Fruit fly (Drosophila melanogaster) whole organism, embryonic: ENCODE data around the gene PpV.

ENCODE experiments used
- Ada2b ChIP-seq: fragments of 200-800 bp; sonication (Bioruptor generic); IDR thresholded peaks from 2 replicates; pipeline ENCODE4 v1.3.6; 2022; ENCODE audit warnings: missing biosample characterization, missing genetic modification characterization
- Aef1 ChIP-seq: fragments of 200-800 bp; sonication (Bioruptor generic); IDR thresholded peaks from 3 replicates; pipeline ENCODE4 v1.3.6; 2022; ENCODE audit warnings: missing biosample characterization, missing genetic modification characterization
- Awh ChIP-seq: fragments of 200-800 bp; sonication (Bioruptor generic); IDR thresholded peaks from 2 replicates; pipeline ENCODE4, ENCODE4 v1.3.6; 2022; ENCODE audit warnings: missing biosample characterization, missing genetic modification characterization
- CG10654 ChIP-seq: fragments of 200-800 bp; sonication (Bioruptor generic); optimal IDR thresholded peaks from 2 replicates; lab custom pipeline; 2016; ENCODE audit warnings: missing biosample characterization, missing genetic modification characterization
- CG10959 ChIP-seq: fragments of 200-800 bp; sonication (Bioruptor generic); IDR thresholded peaks from 2 replicates; pipeline ENCODE4 v1.3.6; 2022; ENCODE audit warnings: missing biosample characterization, missing genetic modification characterization
- CG12071 ChIP-seq: fragments of 200-800 bp; sonication (Bioruptor generic); optimal IDR thresholded peaks from 3 replicates; lab custom pipeline; 2018; ENCODE audit warnings: missing biosample characterization, mild to moderate bottlenecking, missing genetic modification characterization
- CG12155 ChIP-seq: fragments of 200-800 bp; sonication (Bioruptor generic); optimal IDR thresholded peaks from 3 replicates; lab custom pipeline; 2016; ENCODE audit warnings: missing biosample characterization, missing genetic modification characterization
- CG12219 ChIP-seq: fragments of 200-800 bp; sonication (Bioruptor generic); optimal IDR thresholded peaks from 3 replicates; lab custom pipeline; 2018; ENCODE audit warnings: missing biosample characterization, mild to moderate bottlenecking, missing genetic modification characterization
- CG12659 ChIP-seq: fragments of 200-800 bp; sonication (Bioruptor generic); optimal IDR thresholded peaks from 3 replicates; lab custom pipeline; 2017; ENCODE audit warnings: mild to moderate bottlenecking, missing biosample characterization, missing genetic modification reagents, missing genetic modification characterization
- CG13287 ChIP-seq: fragments of 200-800 bp; sonication (Bioruptor generic); IDR thresholded peaks from 2 replicates; pipeline ENCODE4 v1.3.6; 2022; ENCODE audit warnings: missing biosample characterization, missing genetic modification characterization; ENCODE audit not compliant: partially characterized antibody
- CG13624 ChIP-seq: fragments of 200-800 bp; sonication (Bioruptor generic); optimal IDR thresholded peaks from 2 replicates; lab custom pipeline; 2016; ENCODE audit warnings: missing biosample characterization, missing genetic modification characterization
- CG14965 ChIP-seq: fragments of 200-800 bp; sonication (Bioruptor generic); optimal IDR thresholded peaks from 2 replicates; lab custom pipeline; 2016; ENCODE audit warnings: missing biosample characterization, missing genetic modification characterization, borderline replicate concordance
- CG1603 ChIP-seq: fragments of 200-800 bp; sonication (Bioruptor generic); optimal IDR thresholded peaks from 2 replicates; lab custom pipeline; 2019; ENCODE audit warnings: missing biosample characterization, mild to moderate bottlenecking, missing genetic modification characterization, moderate library complexity
- CG17359 ChIP-seq: fragments of 200-800 bp; sonication (Bioruptor generic); optimal IDR thresholded peaks from 3 replicates; lab custom pipeline; 2018; ENCODE audit warnings: missing biosample characterization, mild to moderate bottlenecking, missing genetic modification characterization, moderate library complexity
- CG3065 ChIP-seq: fragments of 200-800 bp; sonication (Bioruptor generic); optimal IDR thresholded peaks from 2 replicates; lab custom pipeline; 2016; ENCODE audit warnings: missing biosample characterization, missing genetic modification characterization
- CG6254 ChIP-seq: fragments of 200-800 bp; sonication (Bioruptor generic); optimal IDR thresholded peaks from 3 replicates; lab custom pipeline; 2017; ENCODE audit warnings: mild to moderate bottlenecking, missing biosample characterization, missing genetic modification reagents, missing genetic modification characterization
- CG6272 ChIP-seq: fragments of 200-800 bp; sonication (Bioruptor generic); IDR thresholded peaks from 2 replicates; pipeline ENCODE4 v1.3.6; 2022; ENCODE audit warnings: missing biosample characterization, missing genetic modification characterization
- CG6791 ChIP-seq: fragments of 200-800 bp; sonication (Bioruptor generic); IDR thresholded peaks from 3 replicates; pipeline ENCODE4 v1.3.6; 2022; ENCODE audit warnings: missing biosample characterization, missing genetic modification characterization; ENCODE audit not compliant: partially characterized antibody
- CG7556 ChIP-seq: fragments of 200-800 bp; sonication (Bioruptor generic); optimal IDR thresholded peaks from 2 replicates; lab custom pipeline; 2017; ENCODE audit warnings: missing biosample characterization, mild to moderate bottlenecking, missing genetic modification characterization
- CG9876 ChIP-seq: fragments of 200-800 bp; sonication (Bioruptor generic); optimal IDR thresholded peaks from 2 replicates; lab custom pipeline; 2016; ENCODE audit warnings: missing biosample characterization, missing genetic modification characterization
- CTCF ChIP-seq: fragments of 200-800 bp; sonication (Bioruptor generic); optimal IDR thresholded peaks from 2 replicates; lab custom pipeline; 2017; ENCODE audit warnings: missing biosample characterization, mild to moderate bottlenecking, missing genetic modification characterization, moderate library complexity
- D19B ChIP-seq: fragments of 200-800 bp; sonication (Bioruptor generic); optimal IDR thresholded peaks from 2 replicates; lab custom pipeline; 2017; ENCODE audit warnings: missing biosample characterization, mild to moderate bottlenecking, missing genetic modification characterization
- Dbx ChIP-seq: fragments of 200-800 bp; sonication (Bioruptor generic); IDR thresholded peaks from 3 replicates; pipeline ENCODE4 v1.3.6; 2022; ENCODE audit warnings: missing biosample characterization, missing genetic modification characterization
- Doc3 ChIP-seq: fragments of 200-800 bp; sonication (Bioruptor generic); IDR thresholded peaks from 3 replicates; pipeline ENCODE4 v1.3.6; 2022; ENCODE audit warnings: missing biosample characterization, missing genetic modification characterization; ENCODE audit not compliant: partially characterized antibody
- Kr ChIP-seq: fragments of 200-800 bp; sonication (Bioruptor generic); optimal IDR thresholded peaks from 2 replicates; lab custom pipeline; 2017; ENCODE audit warnings: missing biosample characterization, mild to moderate bottlenecking, missing genetic modification characterization
- Nf-YC ChIP-seq: fragments of 200-800 bp; optimal IDR thresholded peaks from 3 replicates; lab custom pipeline; 2019; ENCODE audit warnings: missing biosample characterization, mild to moderate bottlenecking, missing genetic modification characterization, moderate library complexity
- Poxn ChIP-seq: fragments of 200-800 bp; sonication (Bioruptor generic); IDR thresholded peaks from 2 replicates; pipeline ENCODE4 v1.3.6; 2022; ENCODE audit warnings: missing biosample characterization, missing genetic modification characterization
- Sin3A ChIP-seq: fragments of >200 bp; optimal IDR thresholded peaks from 2 replicates; lab custom pipeline; 2018
- Tbp ChIP-seq: fragments of >200 bp; optimal IDR thresholded peaks from 2 replicates; lab custom pipeline; 2018; ENCODE audit warnings: missing biosample characterization, missing genetic modification characterization
- Xbp1 ChIP-seq: fragments of 200-800 bp; sonication (Bioruptor generic); optimal IDR thresholded peaks from 3 replicates; lab custom pipeline; 2016; ENCODE audit warnings: missing biosample characterization, mild to moderate bottlenecking, missing genetic modification characterization
- abd-A ChIP-seq: fragments of 200-800 bp; sonication (Bioruptor generic); optimal IDR thresholded peaks from 3 replicates; lab custom pipeline; 2019; ENCODE audit warnings: missing biosample characterization, mild to moderate bottlenecking, missing genetic modification characterization, moderate library complexity
- aop ChIP-seq: fragments of 200-800 bp; sonication (Bioruptor generic); IDR thresholded peaks from 2 replicates; pipeline ENCODE4 v1.3.6; 2022; ENCODE audit warnings: missing biosample characterization, missing genetic modification characterization
- ap ChIP-seq: fragments of 200-800 bp; sonication (Bioruptor generic); IDR thresholded peaks from 2 replicates; pipeline ENCODE4 v1.3.6; 2022; ENCODE audit warnings: missing biosample characterization, missing genetic modification characterization
- cas ChIP-seq: fragments of 200-800 bp; sonication (Bioruptor generic); IDR thresholded peaks from 2 replicates; pipeline ENCODE4 v1.3.6; 2022; ENCODE audit warnings: missing biosample characterization, missing genetic modification characterization
- caup ChIP-seq: fragments of 200-800 bp; sonication (Bioruptor generic); optimal IDR thresholded peaks from 3 replicates; lab custom pipeline; 2017; ENCODE audit warnings: missing biosample characterization, mild to moderate bottlenecking, missing genetic modification characterization, moderate library complexity; ENCODE audit not compliant: severe bottlenecking
- chinmo ChIP-seq: fragments of 200-800 bp; sonication (Bioruptor generic); IDR thresholded peaks from 4 replicates; pipeline ENCODE4 v1.3.6; 2022; ENCODE audit warnings: missing biosample characterization, missing genetic modification characterization; ENCODE audit not compliant: partially characterized antibody
- chm ChIP-seq: fragments of 200-800 bp; sonication (Bioruptor generic); IDR thresholded peaks from 2 replicates; pipeline ENCODE4 v1.3.6; 2022; ENCODE audit warnings: missing biosample characterization, missing genetic modification characterization
- disco-r ChIP-seq: fragments of 200-800 bp; sonication (Bioruptor generic); optimal IDR thresholded peaks from 2 replicates; lab custom pipeline; 2016; ENCODE audit warnings: missing biosample characterization, missing genetic modification characterization
- dysf ChIP-seq: fragments of 200-800 bp; sonication (Bioruptor generic); IDR thresholded peaks from 3 replicates; pipeline ENCODE4 v1.3.6; 2022; ENCODE audit warnings: missing biosample characterization, missing genetic modification characterization
- gfzf ChIP-seq: fragments of 200-800 bp; sonication (Bioruptor generic); optimal IDR thresholded peaks from 2 replicates; lab custom pipeline; 2016; ENCODE audit warnings: missing biosample characterization, mild to moderate bottlenecking, missing genetic modification characterization, moderate library complexity
- gro ChIP-seq: fragments of 200-800 bp; sonication (Bioruptor generic); optimal IDR thresholded peaks from 2 replicates; lab custom pipeline; 2016; ENCODE audit warnings: missing biosample characterization, missing genetic modification characterization
- hkb ChIP-seq, 2 experiments: fragments of 200-800 bp in 1 of 2; fragments of >200 bp in 1 of 2; sonication (Bioruptor generic) in 1 of 2; IDR thresholded peaks in 1 of 2; optimal IDR thresholded peaks in 1 of 2; 2 replicates each; pipeline versions ENCODE4 v1.3.6 to Lab custom; 2017 to 2022; ENCODE audit warnings: missing biosample characterization in 1 of 2, missing genetic modification characterization in 1 of 2
- hth ChIP-seq: fragments of >200 bp; optimal IDR thresholded peaks from 2 replicates; lab custom pipeline; 2017; ENCODE audit warnings: inconsistent platforms
- ind ChIP-seq: fragments of 200-800 bp; sonication (Bioruptor generic); optimal IDR thresholded peaks from 3 replicates; lab custom pipeline; 2016; ENCODE audit warnings: missing biosample characterization, missing genetic modification characterization
- nom ChIP-seq: fragments of 200-800 bp; sonication (Bioruptor generic); optimal IDR thresholded peaks from 2 replicates; lab custom pipeline; 2017; ENCODE audit warnings: missing biosample characterization, missing genetic modification characterization, mild to moderate bottlenecking, moderate library complexity, missing genetic modification reagents
- onecut ChIP-seq: fragments of 200-800 bp; sonication (Bioruptor generic); IDR thresholded peaks from 2 replicates; pipeline ENCODE4 v1.3.6; 2022; ENCODE audit warnings: missing biosample characterization, missing genetic modification characterization
- otp ChIP-seq: fragments of 200-800 bp; sonication (Bioruptor generic); IDR thresholded peaks from 3 replicates; pipeline ENCODE4, ENCODE4 v1.3.6; 2022; ENCODE audit warnings: missing biosample characterization, missing genetic modification characterization
- repo ChIP-seq: fragments of 200-800 bp; sonication (Bioruptor generic); optimal IDR thresholded peaks from 2 replicates; lab custom pipeline; 2016; ENCODE audit warnings: missing biosample characterization, missing genetic modification characterization
- rib ChIP-seq: fragments of 200-800 bp; sonication (Bioruptor generic); IDR thresholded peaks from 2 replicates; pipeline ENCODE4 v1.3.6; 2022; ENCODE audit warnings: missing biosample characterization, missing genetic modification characterization
- sd ChIP-seq: fragments of 200-800 bp; sonication (Bioruptor generic); optimal IDR thresholded peaks from 3 replicates; lab custom pipeline; 2018; ENCODE audit warnings: missing biosample characterization, mild to moderate bottlenecking, missing genetic modification characterization, moderate library complexity
- stwl ChIP-seq: fragments of 200-800 bp; sonication (Bioruptor generic); optimal IDR thresholded peaks from 3 replicates; lab custom pipeline; 2018; ENCODE audit warnings: missing biosample characterization, mild to moderate bottlenecking, missing genetic modification characterization, moderate library complexity
- sug ChIP-seq: fragments of 200-800 bp; optimal IDR thresholded peaks from 2 replicates; lab custom pipeline; 2019; ENCODE audit warnings: missing biosample characterization, mild to moderate bottlenecking, missing genetic modification characterization, moderate library complexity
- ttk ChIP-seq: fragments of 200-800 bp; sonication (Bioruptor generic); IDR thresholded peaks from 2 replicates; pipeline ENCODE4 v2.1.2; 2022; ENCODE audit warnings: missing biosample characterization, missing genetic modification characterization

PpV gene

dm6 chrX:6361215-6361614 lies 11.5 kb downstream of the PpV start (continued):
- TF ChIP-seq hkb (optimal IDR thresholded peaks at IDR 0.05; lab: Kevin White, UChicago): no peak
- TF ChIP-seq hkb (GFP tag; IDR thresholded peaks at IDR 0.05; lab: Robert Waterston, UW): no peak
- TF ChIP-seq disco-r (GFP tag; lab: Kevin White, UChicago): no peak
- peak; percentile 48; the same call in 1 of the 2 replicates for TF ChIP-seq CG13287 (GFP tag; lab: Robert Waterston, UW)
- TF ChIP-seq Sin3A (lab: Kevin White, UChicago): no peak
- no peak for TF ChIP-seq hth (lab: Kevin White, UChicago)
- TF ChIP-seq Poxn (GFP tag; lab: Robert Waterston, UW): no peak
- no peak for TF ChIP-seq gro (GFP tag; lab: Kevin White, UChicago)
- TF ChIP-seq CG17359: no peak
- no peak for TF ChIP-seq onecut (GFP tag; lab: Robert Waterston, UW)
- TF ChIP-seq CG6791 (GFP tag; lab: Robert Waterston, UW): peak; percentile 48; the same call in 2 of the 3 replicates
- TF ChIP-seq D19B: no peak
- no peak for TF ChIP-seq sug (tag; lab: Kevin White, UChicago)
- TF ChIP-seq CG9876 (GFP tag; lab: Kevin White, UChicago): no peak
- TF ChIP-seq CG12155 (GFP tag; lab: Kevin White, UChicago): no peak
- no peak for TF ChIP-seq abd-A (tag; lab: Kevin White, UChicago)
- no peak for TF ChIP-seq CG1603 (tag; lab: Kevin White, UChicago)
- no peak for TF ChIP-seq Xbp1 (GFP tag; lab: Kevin White, UChicago)
- TF ChIP-seq dysf: no peak
- no peak for TF ChIP-seq aop (GFP tag; lab: Robert Waterston, UW)
- TF ChIP-seq caup: no peak
- no peak for TF ChIP-seq CG3065
- no peak for TF ChIP-seq ap (GFP tag; lab: Robert Waterston, UW)
- TF ChIP-seq CG6272 (GFP tag; lab: Robert Waterston, UW): no peak
- no peak for TF ChIP-seq CG10959 (GFP tag; lab: Robert Waterston, UW)
- TF ChIP-seq nom (GFP tag; lab: Kevin White, UChicago): no peak
- TF ChIP-seq ind (GFP tag; lab: Kevin White, UChicago): no peak
- TF ChIP-seq chm (GFP tag; lab: Robert Waterston, UW): no peak
- no peak for TF ChIP-seq CG6254
- TF ChIP-seq chinmo (GFP tag; lab: Robert Waterston, UW): 0 out of 4 replicates have a peak, but pooled peaks have one; percentile 12
- TF ChIP-seq Tbp (GFP tag; lab: Kevin White, UChicago): no peak
- TF ChIP-seq Doc3: peak; percentile 34; the same call in 1 of the 3 replicates
- no peak for TF ChIP-seq repo (GFP tag; lab: Kevin White, UChicago)
- TF ChIP-seq Kr (GFP tag; lab: Kevin White, UChicago): no peak
- no peak for TF ChIP-seq sd (tag; lab: Kevin White, UChicago)
- no peak for TF ChIP-seq ttk (GFP tag; lab: Robert Waterston, UW)
- TF ChIP-seq Dbx (GFP tag; lab: Robert Waterston, UW): no peak
- no peak for TF ChIP-seq CG10654
- TF ChIP-seq Awh (GFP tag; lab: Robert Waterston, UW): no peak
- TF ChIP-seq CG12659 (GFP tag; lab: Kevin White, UChicago): no peak
- TF ChIP-seq otp (GFP tag; lab: Robert Waterston, UW): no peak
- TF ChIP-seq CG12071 (GFP tag; lab: Kevin White, UChicago): no peak
- TF ChIP-seq cas (GFP tag; lab: Robert Waterston, UW): no peak
- peak; percentile 100 for TF ChIP-seq stwl (tag; lab: Kevin White, UChicago)
- TF ChIP-seq CG7556: no peak
- TF ChIP-seq CG13624 (GFP tag; lab: Kevin White, UChicago): no peak
- peak; percentile 38 for TF ChIP-seq gfzf
- TF ChIP-seq CG14965 (GFP tag; lab: Kevin White, UChicago): no peak
- TF ChIP-seq Ada2b: no peak
- TF ChIP-seq rib (GFP tag; lab: Robert Waterston, UW): no peak
- TF ChIP-seq Aef1 (GFP tag; lab: Robert Waterston, UW): no peak
- no peak for TF ChIP-seq Nf-YC (tag; lab: Kevin White, UChicago)
- TF ChIP-seq CTCF (GFP tag; lab: Kevin White, UChicago): no peak
- no peak for TF ChIP-seq CG12219 (GFP tag; lab: Kevin White, UChicago)
